Fruit fly (Drosophila melanogaster): Measurements from ENCODE around the gene Acp76A.

The Acp76A gene

DNA sequence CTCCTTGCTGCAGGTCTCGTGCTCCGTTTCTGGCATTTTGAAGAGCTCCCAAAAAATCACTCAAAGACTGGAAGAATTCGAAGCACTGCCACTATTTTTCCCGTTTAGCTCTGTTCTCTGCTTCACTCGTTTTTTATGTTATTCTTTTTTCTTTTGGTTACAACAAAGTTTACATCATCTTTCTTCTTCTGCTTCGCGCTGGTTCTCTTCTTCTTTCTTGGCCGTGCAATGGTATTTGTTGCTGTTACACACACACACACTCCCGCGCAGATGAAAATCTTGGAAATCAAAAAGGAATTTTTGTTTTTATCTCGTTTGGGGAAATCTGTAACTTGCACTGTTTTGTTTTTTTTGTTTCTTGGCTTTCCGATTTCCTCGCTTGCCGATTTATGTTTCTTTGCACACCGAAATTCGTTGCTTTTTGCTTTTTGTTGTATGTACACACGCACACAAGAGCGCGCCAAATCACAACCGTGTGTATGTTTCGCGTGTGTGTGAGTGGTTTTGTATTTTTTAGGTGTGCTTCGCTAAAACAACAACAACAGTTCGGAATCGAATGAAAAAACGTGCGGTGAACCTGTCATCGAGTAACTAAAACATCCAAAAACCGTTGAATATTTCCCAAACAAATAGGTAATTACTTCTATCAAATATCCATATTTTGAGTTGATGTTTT is 34.0 kb upstream of the Acp76A start:
- TF ChIP-seq CG32121 (GFP tag; IDR thresholded peaks at IDR 0.05) (peak; percentile 42), CG12605 (GFP tag; IDR thresholded peaks at IDR 0.05) (no peak; the same call in 1 of the 2 replicates), CG4496 (GFP tag; IDR thresholded peaks at IDR 0.05) (peak; percentile 6; the same call in 1 of the 3 replicates), D1 (tag; optimal IDR thresholded peaks at IDR 0.05) (peak; percentile 36), rn (GFP tag; IDR thresholded peaks at IDR 0.05) (no peak), CG13204 (GFP tag; optimal IDR thresholded peaks at IDR 0.05) (peak; percentile 39), fd96Ca (GFP tag; IDR thresholded peaks at IDR 0.05) (0 out of 3 replicates have a peak, but pooled peaks have one; percentile 16), CG9948 (tag; optimal IDR thresholded peaks at IDR 0.05) (no peak), CG10348 (GFP tag; IDR thresholded peaks at IDR 0.05) (no peak)

DNA sequence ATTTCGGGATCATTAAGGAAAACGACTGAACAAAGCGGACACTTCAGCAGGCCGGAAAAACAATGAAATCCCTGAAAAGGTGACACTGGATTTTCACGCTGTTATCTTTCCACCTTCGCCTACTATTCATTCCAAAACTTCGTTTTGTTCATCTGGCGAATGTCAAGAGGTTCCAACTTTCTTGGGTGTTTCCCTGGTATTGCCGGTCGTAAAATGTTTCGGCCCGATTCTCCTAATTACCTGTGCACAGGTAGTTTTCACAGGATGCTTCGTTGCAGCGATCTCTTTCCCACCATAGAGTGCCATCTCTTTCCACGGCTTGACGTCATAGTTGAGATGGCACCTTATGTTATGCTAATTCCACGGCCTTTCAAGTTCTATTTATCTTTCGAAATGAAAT is 31.3 kb upstream of the Acp76A start:
- TF ChIP-seq CG15710 (tag; optimal IDR thresholded peaks at IDR 0.05): no peak
- no peak for TF ChIP-seq CG13204 (GFP tag; optimal IDR thresholded peaks at IDR 0.05)
- TF ChIP-seq CG12605 (GFP tag; IDR thresholded peaks at IDR 0.05): no peak
- TF ChIP-seq Pif1A (GFP tag; optimal IDR thresholded peaks at IDR 0.05): no peak
- no peak for TF ChIP-seq EcR (GFP tag; optimal IDR thresholded peaks at IDR 0.05)
- no peak for TF ChIP-seq CG17806 (tag; optimal IDR thresholded peaks at IDR 0.05)
- TF ChIP-seq CG9948 (tag; optimal IDR thresholded peaks at IDR 0.05): no peak
- no peak for TF ChIP-seq CG32121 (GFP tag; IDR thresholded peaks at IDR 0.05)
- TF ChIP-seq CG8301 (tag; optimal IDR thresholded peaks at IDR 0.05): no peak
- no peak for TF ChIP-seq CG4496 (GFP tag; IDR thresholded peaks at IDR 0.05)
- no peak for TF ChIP-seq CG8159 (tag; optimal IDR thresholded peaks at IDR 0.05)
- no peak for TF ChIP-seq Pif1B (GFP tag; optimal IDR thresholded peaks at IDR 0.05)
- TF ChIP-seq fd96Ca (GFP tag; IDR thresholded peaks at IDR 0.05): no peak
- no peak for TF ChIP-seq Snoo (tag; optimal IDR thresholded peaks at IDR 0.05)
- no peak for TF ChIP-seq CG34367 (tag; optimal IDR thresholded peaks at IDR 0.05)

DNA sequence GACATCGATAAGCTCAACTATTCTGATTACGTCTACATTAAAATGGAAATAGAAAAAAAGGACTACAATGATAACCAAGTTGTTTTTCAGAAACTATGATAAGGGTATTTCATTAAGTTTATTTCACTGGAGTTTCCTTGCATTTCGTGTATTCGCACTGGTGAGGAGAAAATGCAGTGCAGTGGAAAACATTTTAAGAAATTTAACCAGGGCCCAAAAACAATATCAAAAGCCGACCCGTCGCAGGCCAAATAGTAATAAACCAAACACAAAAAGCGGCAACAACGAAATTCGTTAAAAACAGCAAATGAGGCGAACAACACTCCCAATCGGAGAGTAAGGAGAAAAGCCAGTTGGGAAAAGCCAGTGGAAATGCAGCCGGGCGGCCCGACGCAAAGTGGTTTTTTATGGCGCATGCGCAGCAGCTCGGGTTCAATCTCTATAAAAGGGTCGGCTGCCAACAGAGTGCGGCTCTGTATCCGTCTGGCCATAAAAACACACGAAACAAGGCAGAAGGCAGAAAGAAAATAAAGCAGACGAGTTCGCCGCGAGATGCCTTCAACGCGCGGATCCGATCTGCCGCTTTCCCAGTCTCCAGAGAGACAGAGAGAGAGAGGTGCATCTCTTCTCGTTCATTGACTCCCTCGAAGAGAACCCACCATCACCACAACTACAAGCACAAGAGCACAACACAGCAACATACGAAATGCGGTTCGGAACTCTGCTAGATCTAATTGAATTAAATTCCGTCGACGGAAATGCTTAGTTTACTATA is 29.3 kb upstream of the Acp76A start:
- TF ChIP-seq gl (tag; optimal IDR thresholded peaks at IDR 0.05): no peak
- TF ChIP-seq Pif1A (GFP tag; optimal IDR thresholded peaks at IDR 0.05): no peak
- peak; percentile 98 for TF ChIP-seq EcR (GFP tag; optimal IDR thresholded peaks at IDR 0.05)
- TF ChIP-seq CG14655 (GFP tag; optimal IDR thresholded peaks at IDR 0.05): peak; percentile 35
- 0 out of 3 replicates have a peak, but pooled peaks have one; percentile 10 for TF ChIP-seq fd96Ca (GFP tag; IDR thresholded peaks at IDR 0.05)
- no peak for TF ChIP-seq D1 (tag; optimal IDR thresholded peaks at IDR 0.05)
- TF ChIP-seq Ets98B (GFP tag; IDR thresholded peaks at IDR 0.05): no peak; the same call in 1 of the 2 replicates
- TF ChIP-seq CG15710 (tag; optimal IDR thresholded peaks at IDR 0.05): no peak
- no peak for TF ChIP-seq CG34367 (tag; optimal IDR thresholded peaks at IDR 0.05)
- no peak for TF ChIP-seq CG17806 (tag; optimal IDR thresholded peaks at IDR 0.05)
- no peak for TF ChIP-seq CG32121 (GFP tag; IDR thresholded peaks at IDR 0.05)
- no peak for TF ChIP-seq Snoo (tag; optimal IDR thresholded peaks at IDR 0.05)
- TF ChIP-seq CG13204 (GFP tag; optimal IDR thresholded peaks at IDR 0.05): peak; percentile 42
- TF ChIP-seq CG8159 (tag; optimal IDR thresholded peaks at IDR 0.05): peak; percentile 47
- TF ChIP-seq CG10348 (GFP tag; IDR thresholded peaks at IDR 0.05): no peak
- TF ChIP-seq CG4496 (GFP tag; IDR thresholded peaks at IDR 0.05): no peak
- no peak for TF ChIP-seq rn (GFP tag; IDR thresholded peaks at IDR 0.05)
- TF ChIP-seq CG8301 (tag; optimal IDR thresholded peaks at IDR 0.05): no peak
- no peak for TF ChIP-seq CG9948 (tag; optimal IDR thresholded peaks at IDR 0.05)
- no peak for TF ChIP-seq Pif1B (GFP tag; optimal IDR thresholded peaks at IDR 0.05)
- TF ChIP-seq CG12605 (GFP tag; IDR thresholded peaks at IDR 0.05): no peak; the same call in 1 of the 2 replicates

DNA sequence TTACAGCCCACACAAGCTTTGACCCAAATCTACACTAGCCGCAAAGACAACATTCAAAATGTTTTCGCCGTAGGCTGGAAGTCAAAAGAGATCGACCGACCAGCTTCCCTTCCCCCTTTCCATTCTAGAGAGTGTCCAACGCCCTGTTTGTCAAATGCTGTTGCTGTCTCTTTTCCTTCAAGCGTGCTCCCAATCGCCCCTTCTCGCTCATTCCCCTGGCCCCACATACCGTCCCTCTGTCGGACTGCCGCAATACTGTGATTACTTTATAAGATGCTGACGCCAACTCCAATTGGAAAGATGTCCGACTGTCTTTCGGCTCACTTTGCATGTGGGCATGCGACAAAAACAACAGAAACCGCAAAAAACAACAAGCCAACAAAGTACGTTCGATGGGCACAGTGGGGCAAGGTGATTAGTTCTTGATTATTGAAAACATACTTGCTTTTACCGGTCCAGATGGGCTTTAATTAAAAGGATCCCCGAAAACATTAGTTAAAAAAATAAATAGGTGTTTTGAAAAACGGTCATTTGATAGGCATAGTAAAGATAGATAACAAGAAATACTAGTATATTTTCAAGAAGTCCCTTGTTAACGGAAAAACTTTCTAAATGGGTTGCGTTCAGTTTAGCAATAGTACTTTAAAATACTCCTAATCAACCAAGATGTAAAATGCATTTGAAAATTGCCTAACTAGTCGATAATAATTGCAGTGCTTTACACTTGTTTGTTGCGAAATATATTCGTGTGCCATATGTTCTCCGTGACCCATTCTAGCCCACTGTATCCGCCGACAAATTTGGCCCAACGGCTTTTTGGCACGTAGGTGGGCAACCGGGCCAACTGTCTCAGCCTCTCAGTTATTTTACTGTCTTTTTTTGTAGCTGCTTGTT is 28.2 kb upstream of the Acp76A start:
- TF ChIP-seq CG8301 (tag; optimal IDR thresholded peaks at IDR 0.05): peak; percentile 73
- TF ChIP-seq EcR (GFP tag; optimal IDR thresholded peaks at IDR 0.05): no peak
- TF ChIP-seq CG15710 (tag; optimal IDR thresholded peaks at IDR 0.05): peak; percentile 61
- TF ChIP-seq gl (tag; optimal IDR thresholded peaks at IDR 0.05): no peak
- TF ChIP-seq CG12605 (GFP tag; IDR thresholded peaks at IDR 0.05): no peak
- peak; percentile 38 for TF ChIP-seq CG34367 (tag; optimal IDR thresholded peaks at IDR 0.05)
- no peak; the same call in 1 of the 2 replicates for TF ChIP-seq Ets98B (GFP tag; IDR thresholded peaks at IDR 0.05)
- peak; percentile 80 for TF ChIP-seq CG8159 (tag; optimal IDR thresholded peaks at IDR 0.05)
- TF ChIP-seq Pif1A (GFP tag; optimal IDR thresholded peaks at IDR 0.05): peak; percentile 72
- peak; percentile 31 for TF ChIP-seq D1 (tag; optimal IDR thresholded peaks at IDR 0.05)
- no peak for TF ChIP-seq CG10348 (GFP tag; IDR thresholded peaks at IDR 0.05)
- no peak; the same call in 1 of the 3 replicates for TF ChIP-seq CG4496 (GFP tag; IDR thresholded peaks at IDR 0.05)
- TF ChIP-seq Snoo (tag; optimal IDR thresholded peaks at IDR 0.05): peak; percentile 73
- no peak for TF ChIP-seq CG13204 (GFP tag; optimal IDR thresholded peaks at IDR 0.05)
- TF ChIP-seq fd96Ca (GFP tag; IDR thresholded peaks at IDR 0.05): peak; percentile 54; the same call in 1 of the 3 replicates
- no peak for TF ChIP-seq rn (GFP tag; IDR thresholded peaks at IDR 0.05)
- peak; percentile 21 for TF ChIP-seq CG17806 (tag; optimal IDR thresholded peaks at IDR 0.05)
- peak; percentile 60 for TF ChIP-seq CG9948 (tag; optimal IDR thresholded peaks at IDR 0.05)
- TF ChIP-seq CG14655 (GFP tag; optimal IDR thresholded peaks at IDR 0.05): peak; percentile 85
- TF ChIP-seq Pif1B (GFP tag; optimal IDR thresholded peaks at IDR 0.05): peak; percentile 68
- TF ChIP-seq CG32121 (GFP tag; IDR thresholded peaks at IDR 0.05): peak; percentile 47

Data from whole organism, pupa.